Worm (Caenorhabditis elegans) whole organism, young adult: ENCODE data around the gene Y82E9BL.19.

Experiments
- F33H1.4 ChIP-seq: fragments of 200-800 bp; sonication (Bioruptor generic); IDR thresholded peaks from 2 replicates; pipeline ENCODE4 v1.3.6; 2022; ENCODE audit warnings: missing genetic modification reagents, missing genetic modification characterization, missing compliant biosample characterization
- F57A8.1 ChIP-seq: fragments of 200-800 bp; sonication (Bioruptor generic); optimal IDR thresholded peaks from 2 replicates; lab custom pipeline; 2018; ENCODE audit warnings: mild to moderate bottlenecking, missing genetic modification characterization, moderate library complexity, missing compliant biosample characterization
- Y95B8A.8 ChIP-seq: fragments of 200-800 bp; sonication (Bioruptor generic); IDR thresholded peaks from 2 replicates; pipeline ENCODE4 v1.3.6; 2022; ENCODE audit warnings: missing genetic modification reagents, missing genetic modification characterization, missing compliant biosample characterization
- efl-1 ChIP-seq: fragments of 150-350 bp; optimal IDR thresholded peaks from 2 replicates; lab custom pipeline; 2014; ENCODE audit warnings: missing biosample characterization, missing genetic modification reagents, missing genetic modification characterization
- ets-4 ChIP-seq: fragments of 200-800 bp; sonication (Bioruptor generic); optimal IDR thresholded peaks from 2 replicates; lab custom pipeline; 2018; ENCODE audit warnings: mild to moderate bottlenecking, missing genetic modification characterization, missing compliant biosample characterization
- lin-26 ChIP-seq: fragments of 200-800 bp; sonication (Bioruptor generic); IDR thresholded peaks from 2 replicates; pipeline ENCODE4 v1.3.6; 2022; ENCODE audit warnings: missing genetic modification reagents, missing genetic modification characterization, missing compliant biosample characterization
- nhr-120 ChIP-seq: fragments of 200-800 bp; sonication (Bioruptor generic); IDR thresholded peaks from 2 replicates; pipeline ENCODE4 v1.3.6; 2022; ENCODE audit warnings: missing genetic modification characterization, missing compliant biosample characterization
- sea-2 ChIP-seq: fragments of 200-800 bp; sonication (Bioruptor generic); IDR thresholded peaks from 2 replicates; pipeline ENCODE4 v1.3.6; 2022; ENCODE audit warnings: missing genetic modification characterization, missing compliant biosample characterization

DNA sequence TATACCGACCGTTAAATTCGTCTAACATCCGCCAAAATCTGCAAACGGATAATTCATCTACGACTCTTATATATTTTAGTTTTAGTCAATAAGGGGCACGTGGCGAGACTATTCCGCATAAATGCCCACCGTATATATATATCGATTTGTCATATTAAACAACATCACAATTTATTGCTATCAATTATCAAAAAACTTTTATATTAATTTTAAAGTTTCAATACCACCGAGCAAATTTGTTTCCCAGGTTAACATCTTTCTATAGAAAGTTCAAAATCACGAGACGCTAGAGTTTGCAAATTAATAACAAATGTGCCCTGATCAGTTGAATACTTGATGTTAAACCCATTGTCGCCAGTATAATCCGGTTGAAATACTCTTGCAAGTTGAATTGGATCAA lies 15.7 kb downstream of the Y82E9BL.19 start, which contains the start of gene Y82E9BL.5:
- no peak for TF ChIP-seq Y95B8A.8 (GFP tag; lab: Robert Waterston, UW)
- no peak for TF ChIP-seq sea-2 (GFP tag; lab: Robert Waterston, UW)
- TF ChIP-seq F33H1.4 (GFP tag; lab: Robert Waterston, UW): no peak
- TF ChIP-seq F57A8.1 (GFP tag; lab: Kevin White, UChicago): no peak
- TF ChIP-seq lin-26 (GFP tag; lab: Robert Waterston, UW): no peak
- TF ChIP-seq nhr-120 (GFP tag; lab: Robert Waterston, UW): no peak
- no peak for TF ChIP-seq ets-4 (GFP tag; lab: Kevin White, UChicago)
- TF ChIP-seq efl-1 (GFP tag; lab: Kevin White, UChicago): no peak
